Worm (Caenorhabditis elegans): ENCODE measurements around the gene R09H10.2.

- TF ChIP-seq flt-1 (GFP tag; IDR thresholded peaks at IDR 0.05) (no peak), tab-1 (GFP tag; IDR thresholded peaks at IDR 0.05) (no peak), klf-2 (GFP tag; conservative IDR thresholded peaks at IDR 0.05) (no peak), ztf-23 (GFP tag; IDR thresholded peaks at IDR 0.05) (no peak), T22C8.4 (GFP tag; IDR thresholded peaks at IDR 0.05) (no peak)
These were observed 12.1 kb upstream of the R09H10.2 start, which contains the start of the genes C43F9.5 and nkb-2 for ce11 chrIV:10590649-10591048.

Data from whole organism, midembryonic.